Worm (Caenorhabditis elegans): ENCODE data around the gene fars-2.
A peak's percentile ranks its signal among the peaks of the same experiment; 100 is the strongest.
"Not testable (repeated sequence)": the region's sequence is repeated elsewhere in the genome, so short reads cannot be mapped to it uniquely, and the experiment has no call there.

Gene fars-2

DNA sequence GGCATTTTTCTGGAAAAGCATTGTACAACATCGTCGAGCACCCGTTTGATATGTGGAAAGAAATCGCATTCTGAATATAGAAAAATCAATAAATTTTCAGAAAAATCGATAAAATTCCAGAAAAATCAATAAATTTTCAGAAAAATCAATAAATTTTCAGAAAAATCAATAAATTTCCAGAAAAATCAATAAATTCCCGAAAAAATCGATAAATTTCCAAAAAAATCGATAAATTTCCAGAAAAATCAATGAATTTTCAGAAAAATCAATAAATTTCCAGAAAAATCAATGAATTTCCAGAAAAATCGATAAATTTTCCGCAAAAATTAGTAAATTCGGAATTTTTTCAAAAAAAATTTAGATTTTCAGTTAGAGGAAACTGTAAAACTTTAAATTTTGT is at the start of gene fars-2:
Gene fars-2 (minus strand): TSS at position 70 of the 400 bp plus-strand sequence.
- TF ChIP-seq nhr-77 (tag; optimal IDR thresholded peaks at IDR 0.05) (no peak), xbp-1 (tag; optimal IDR thresholded peaks at IDR 0.05) (no peak), nhr-47 (tag; optimal IDR thresholded peaks at IDR 0.05) (no peak), ceh-63 (GFP tag; optimal IDR thresholded peaks at IDR 0.05) (no peak), aly-2 (tag; optimal IDR thresholded peaks at IDR 0.05) (no peak)

DNA sequence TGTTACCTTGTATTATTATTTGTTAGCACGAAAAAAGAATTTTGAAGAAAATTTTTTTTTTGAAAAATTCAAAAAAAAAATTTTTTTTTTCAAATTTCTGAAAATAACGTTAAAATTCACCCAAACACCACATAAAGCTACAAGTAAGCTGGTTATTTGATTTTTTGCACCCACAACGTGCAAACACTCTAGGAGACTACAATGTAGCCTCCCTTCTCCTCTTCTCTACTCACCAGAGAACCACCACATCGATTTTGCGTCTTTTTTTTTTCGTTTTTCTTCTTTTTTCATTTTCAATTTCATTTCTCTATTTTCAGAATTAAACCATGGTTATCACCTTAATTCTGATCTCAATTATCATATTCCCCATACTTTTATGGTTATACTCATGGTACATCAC is 47.9 kb upstream of the fars-2 start, which contains the start of gene abhd-3.1:
Gene abhd-3.1 (plus strand): TSS at position 318 of the 400 bp plus-strand sequence.
- TF ChIP-seq jun-1 (tag; optimal IDR thresholded peaks at IDR 0.05) (no peak), hpl-2 (GFP tag; optimal IDR thresholded peaks at IDR 0.05) (no peak), nhr-237 (tag; optimal IDR thresholded peaks at IDR 0.05) (no peak), blmp-1 (tag; optimal IDR thresholded peaks at IDR 0.05) (peak; percentile 2), nhr-90 (tag; optimal IDR thresholded peaks at IDR 0.05; ENCODE audit: poor library complexity) (no peak), mab-9 (GFP tag; IDR thresholded peaks at IDR 0.05) (no peak), nhr-19 (GFP tag; conservative IDR thresholded peaks at IDR 0.05) (peak; percentile 34), isw-1 (GFP tag; IDR thresholded peaks at IDR 0.05) (no peak), Y116A8C.19 (tag; optimal IDR thresholded peaks at IDR 0.05; ENCODE audit: borderline replicate concordance) (no peak), sptf-1 (tag; optimal IDR thresholded peaks at IDR 0.05) (no peak), nhr-20 (tag; optimal IDR thresholded peaks at IDR 0.05) (peak; percentile 64), vab-15 (tag; optimal IDR thresholded peaks at IDR 0.05) (no peak), ama-1 (optimal IDR thresholded peaks at IDR 0.05) (no peak)

DNA sequence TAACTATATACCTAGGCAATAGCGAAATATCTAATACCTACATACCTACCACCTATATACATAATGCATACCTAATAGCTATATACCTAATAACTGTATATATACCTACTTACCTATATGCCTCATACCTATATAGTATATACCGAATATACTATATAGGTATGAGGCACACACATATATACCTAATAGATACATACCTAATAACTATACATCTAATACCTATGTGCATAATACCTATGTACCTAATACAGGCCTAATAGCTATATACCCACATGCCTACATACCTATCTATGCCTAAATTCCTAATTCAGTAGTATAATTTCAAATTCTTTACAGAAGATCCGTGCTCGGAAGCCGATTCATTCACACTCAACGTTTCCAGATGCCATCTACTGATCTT is 47.3 kb upstream of the fars-2 start:
- TF ChIP-seq nhr-77 (tag; optimal IDR thresholded peaks at IDR 0.05) (no peak), vab-15 (tag; optimal IDR thresholded peaks at IDR 0.05) (no peak), ces-1 (GFP tag; optimal IDR thresholded peaks at IDR 0.05) (no peak), alr-1 (tag; optimal IDR thresholded peaks at IDR 0.05; ENCODE audit: borderline replicate concordance) (peak; percentile 15), pax-3 (tag; optimal IDR thresholded peaks at IDR 0.05) (no peak), sox-4 (tag; optimal IDR thresholded peaks at IDR 0.05) (no peak), ceh-82 (tag; optimal IDR thresholded peaks at IDR 0.05) (no peak), efl-1 (optimal IDR thresholded peaks at IDR 0.05) (no peak), efl-1 (GFP tag; optimal IDR thresholded peaks at IDR 0.05 in 1 of 2) (peak in 1 of 2 experiments; percentile 57), unc-86 (tag; optimal IDR thresholded peaks at IDR 0.05) (no peak)

DNA sequence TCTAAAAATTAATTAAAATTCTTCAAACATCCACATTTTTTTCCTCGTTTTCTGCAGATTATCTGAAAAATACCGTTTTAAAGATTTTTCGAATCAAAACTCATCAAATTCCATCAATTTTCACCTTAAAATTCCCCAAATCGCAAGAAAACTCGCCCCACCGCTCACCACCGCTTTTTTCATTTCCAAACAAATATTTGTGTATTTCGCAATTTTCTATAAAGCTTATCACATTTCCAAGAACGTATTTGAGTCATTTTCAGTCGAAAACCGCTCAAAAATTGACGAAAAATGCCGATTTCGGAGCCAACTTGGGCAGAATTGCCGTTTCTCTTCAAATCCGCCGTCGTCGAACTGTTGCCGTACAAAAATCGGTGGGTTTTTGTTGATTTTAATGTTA is 42.5 kb upstream of the fars-2 start, which contains the start of gene Y60A3A.8:
Gene Y60A3A.8 (plus strand): TSS at position 258 of the 400 bp plus-strand sequence.
- not testable (repeated sequence) for TF ChIP-seq grh-1 (GFP tag; IDR thresholded peaks at IDR 0.05); ces-1 (GFP tag; optimal IDR thresholded peaks at IDR 0.05); efl-1 (optimal IDR thresholded peaks at IDR 0.05); efl-1 (GFP tag; optimal IDR thresholded peaks at IDR 0.05 in 1 of 2)

DNA sequence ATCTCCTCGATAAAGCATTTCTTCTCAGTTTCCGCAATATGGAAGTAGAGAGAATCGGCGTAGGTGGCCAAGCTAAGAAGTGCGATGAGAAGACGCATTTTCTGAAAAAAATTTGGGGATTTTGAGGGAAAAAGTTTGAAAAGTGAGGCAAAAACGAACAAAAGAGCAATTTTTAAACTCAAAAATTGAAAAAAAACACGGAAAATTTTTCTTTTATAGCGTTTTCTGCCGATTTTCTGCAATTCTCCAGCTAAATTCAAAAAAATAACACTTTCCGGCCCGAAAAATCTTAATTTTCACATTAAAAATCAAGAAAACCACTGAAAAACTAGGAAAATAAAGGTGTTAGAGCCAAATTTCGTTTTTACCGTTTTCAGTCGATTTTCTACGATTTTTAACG is 41.8 kb upstream of the fars-2 start, which contains the start of gene tmed-4:
Gene tmed-4 (minus strand): TSS at position 101 of the 400 bp plus-strand sequence.
- TF ChIP-seq lin-13 (GFP tag; optimal IDR thresholded peaks at IDR 0.05); tlp-1 (tag; optimal IDR thresholded peaks at IDR 0.05); fkh-10 (GFP tag; optimal IDR thresholded peaks at IDR 0.05): not testable (repeated sequence)

DNA sequence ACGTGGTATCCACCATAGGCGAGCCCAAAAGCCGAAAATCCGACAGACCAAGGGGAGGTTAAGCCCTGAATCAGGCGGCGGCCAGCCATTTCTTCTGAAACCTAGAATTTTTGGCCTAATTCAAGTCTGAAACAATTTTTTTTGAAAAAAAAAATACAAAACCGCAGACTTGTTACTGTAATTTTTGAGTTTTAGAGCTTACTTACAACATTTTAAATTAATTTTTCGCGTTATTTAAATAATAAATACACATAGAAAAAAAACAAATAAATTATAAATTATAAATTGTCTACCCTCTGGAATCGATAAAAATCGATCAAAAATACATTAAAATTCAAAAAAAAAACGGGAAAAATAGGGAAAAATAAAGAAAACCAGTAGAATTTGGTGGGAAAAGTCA is 39.3 kb upstream of the fars-2 start, which contains the start of gene dhs-24:
Gene dhs-24 (minus strand): TSS at position 101 of the 400 bp plus-strand sequence.
- TF ChIP-seq grh-1 (GFP tag; IDR thresholded peaks at IDR 0.05) = no peak
- TF ChIP-seq lin-39 (tag; optimal IDR thresholded peaks at IDR 0.05) = no peak
- no peak for TF ChIP-seq F16B12.6 (tag; optimal IDR thresholded peaks at IDR 0.05)
- no peak for TF ChIP-seq dpl-1 (GFP tag; optimal IDR thresholded peaks at IDR 0.05)
- no peak for TF ChIP-seq ceh-90 (tag; optimal IDR thresholded peaks at IDR 0.05)
- TF ChIP-seq zag-1 (tag; optimal IDR thresholded peaks at IDR 0.05) = no peak
- no peak for TF ChIP-seq elt-3 (tag; optimal IDR thresholded peaks at IDR 0.05)
- TF ChIP-seq nhr-76 (tag; optimal IDR thresholded peaks at IDR 0.05) = no peak
- no peak for TF ChIP-seq egl-27 (tag; optimal IDR thresholded peaks at IDR 0.05)
- no peak for TF ChIP-seq ces-1 (GFP tag; optimal IDR thresholded peaks at IDR 0.05)
- no peak for TF ChIP-seq ceh-63 (GFP tag; optimal IDR thresholded peaks at IDR 0.05)
- no peak for TF ChIP-seq nhr-85 (tag)
- no peak for TF ChIP-seq lin-35 (GFP tag; optimal IDR thresholded peaks at IDR 0.05)
- TF ChIP-seq ama-1 (optimal IDR thresholded peaks at IDR 0.05) = no peak
- TF ChIP-seq nhr-84 (tag; optimal IDR thresholded peaks at IDR 0.05) = no peak
- no peak for TF ChIP-seq rnt-1 (tag; optimal IDR thresholded peaks at IDR 0.05)
